Fruit fly (Drosophila melanogaster) whole organism, prepupa: Measurements from ENCODE around the gene cerv.
A peak's percentile ranks its signal among the peaks of the same experiment; 100 is the strongest.

Source experiments
- CG10631 ChIP-seq: fragments of 200-800 bp; sonication (Bioruptor generic); optimal IDR thresholded peaks from 2 replicates; lab custom pipeline; 2016; ENCODE audit warnings: missing biosample characterization, missing genetic modification characterization
- CG10669 ChIP-seq: fragments of 200-800 bp; sonication (Bioruptor generic); optimal IDR thresholded peaks from 3 replicates; lab custom pipeline; 2018; ENCODE audit warnings: missing biosample characterization, mild to moderate bottlenecking, missing genetic modification characterization, moderate library complexity
- CG11294 ChIP-seq: fragments of 200-800 bp; sonication (Bioruptor generic); IDR thresholded peaks from 2 replicates; pipeline ENCODE4 v1.3.6; 2022; ENCODE audit warnings: missing biosample characterization, missing genetic modification characterization
- CG11762 ChIP-seq: fragments of 200-800 bp; sonication (Bioruptor generic); optimal IDR thresholded peaks from 3 replicates; lab custom pipeline; 2016; ENCODE audit warnings: missing biosample characterization, missing genetic modification characterization; ENCODE audit not compliant: insufficient read depth
- CG15336 ChIP-seq: fragments of 200-800 bp; sonication (Bioruptor generic); IDR thresholded peaks from 2 replicates; pipeline ENCODE4 v1.3.6; 2022; ENCODE audit warnings: missing biosample characterization, missing genetic modification characterization
- CG1621 ChIP-seq: fragments of 200-800 bp; sonication (Bioruptor generic); optimal IDR thresholded peaks from 3 replicates; lab custom pipeline; 2018; ENCODE audit warnings: missing biosample characterization, mild to moderate bottlenecking, missing genetic modification characterization
- CG3032 ChIP-seq: fragments of 200-800 bp; optimal IDR thresholded peaks from 2 replicates; lab custom pipeline; 2019; ENCODE audit warnings: missing biosample characterization, mild to moderate bottlenecking, missing genetic modification characterization, moderate library complexity
- CG31627 ChIP-seq: fragments of 200-800 bp; sonication (Bioruptor generic); optimal IDR thresholded peaks from 3 replicates; lab custom pipeline; 2016; ENCODE audit warnings: missing biosample characterization, missing genetic modification characterization
- CG34406 ChIP-seq: fragments of 200-800 bp; sonication (Bioruptor generic); optimal IDR thresholded peaks from 3 replicates; lab custom pipeline; 2016; ENCODE audit warnings: missing biosample characterization, missing genetic modification characterization
- CG6163 ChIP-seq: fragments of 200-800 bp; sonication (Bioruptor generic); IDR thresholded peaks from 3 replicates; pipeline ENCODE4 v1.3.6; 2022; ENCODE audit warnings: missing biosample characterization, missing genetic modification characterization
- CG6276 ChIP-seq: fragments of 200-800 bp; sonication (Bioruptor generic); optimal IDR thresholded peaks from 2 replicates; lab custom pipeline; 2017; ENCODE audit warnings: missing biosample characterization, mild to moderate bottlenecking, missing genetic modification characterization
- CG6808 ChIP-seq: fragments of 200-800 bp; sonication (Bioruptor generic); optimal IDR thresholded peaks from 3 replicates; lab custom pipeline; 2017; ENCODE audit warnings: missing biosample characterization, missing genetic modification characterization, mild to moderate bottlenecking, moderate library complexity, missing genetic modification reagents
- CG6854 ChIP-seq: fragments of 200-800 bp; sonication (Bioruptor generic); optimal IDR thresholded peaks from 2 replicates; lab custom pipeline; 2017; ENCODE audit warnings: missing biosample characterization, mild to moderate bottlenecking, missing genetic modification characterization
- Eip78C ChIP-seq: fragments of 200-800 bp; sonication (Bioruptor generic); peaks from one replicate; lab custom pipeline; 2016; ENCODE audit warnings: missing biosample characterization, missing genetic modification characterization
- Ets96B ChIP-seq: fragments of 200-800 bp; optimal IDR thresholded peaks from 2 replicates; lab custom pipeline; 2019; ENCODE audit warnings: missing biosample characterization, mild to moderate bottlenecking, missing genetic modification characterization, moderate library complexity
- Hr38 ChIP-seq: sonication (Bioruptor generic); optimal IDR thresholded peaks from 2 replicates; lab custom pipeline; 2016; ENCODE audit warnings: missing biosample characterization, missing genetic modification characterization
- Hr4 ChIP-seq: fragments of 200-800 bp; sonication (Bioruptor generic); optimal IDR thresholded peaks from 3 replicates; lab custom pipeline; 2016; ENCODE audit warnings: missing biosample characterization, missing genetic modification characterization
- Met ChIP-seq: fragments of 200-800 bp; sonication (Bioruptor generic); optimal IDR thresholded peaks from 3 replicates; lab custom pipeline; 2016; ENCODE audit warnings: missing biosample characterization, missing genetic modification characterization
- Smox ChIP-seq: fragments of 200-800 bp; sonication (Bioruptor generic); optimal IDR thresholded peaks from 3 replicates; lab custom pipeline; 2016; ENCODE audit warnings: missing biosample characterization, missing genetic modification characterization
- Sox14 ChIP-seq: fragments of 200-800 bp; sonication (Bioruptor generic); optimal IDR thresholded peaks from 3 replicates; lab custom pipeline; 2016; ENCODE audit warnings: missing biosample characterization, missing genetic modification characterization
- achi ChIP-seq: fragments of 200-800 bp; sonication (Bioruptor generic); optimal IDR thresholded peaks from 3 replicates; lab custom pipeline; 2016; ENCODE audit warnings: missing biosample characterization, missing genetic modification characterization
- acj6 ChIP-seq: fragments of 200-800 bp; sonication (Bioruptor generic); optimal IDR thresholded peaks from 3 replicates; lab custom pipeline; 2016; ENCODE audit warnings: missing biosample characterization, missing genetic modification characterization
- dac ChIP-seq: fragments of 200-800 bp; sonication (Bioruptor generic); optimal IDR thresholded peaks from 2 replicates; lab custom pipeline; 2017; ENCODE audit warnings: missing biosample characterization, mild to moderate bottlenecking, missing genetic modification characterization
- eg ChIP-seq: fragments of 200-800 bp; sonication (Bioruptor generic); IDR thresholded peaks from 3 replicates; pipeline ENCODE4 v1.3.6; 2022; ENCODE audit warnings: missing biosample characterization, missing genetic modification characterization
- esn ChIP-seq: fragments of 200-800 bp; sonication (Bioruptor generic); optimal IDR thresholded peaks from 2 replicates; lab custom pipeline; 2016; ENCODE audit warnings: missing biosample characterization, mild to moderate bottlenecking, missing genetic modification characterization, moderate library complexity
- fd59A ChIP-seq: fragments of 200-800 bp; sonication (Bioruptor generic); optimal IDR thresholded peaks from 2 replicates; lab custom pipeline; 2017; ENCODE audit warnings: missing biosample characterization, mild to moderate bottlenecking, missing genetic modification characterization, missing genetic modification reagents
- fd85E ChIP-seq: fragments of 200-800 bp; sonication (Bioruptor generic); optimal IDR thresholded peaks from 3 replicates; lab custom pipeline; 2016; ENCODE audit warnings: missing biosample characterization, missing genetic modification characterization
- fkh ChIP-seq: fragments of 200-800 bp; sonication (Bioruptor generic); optimal IDR thresholded peaks from 3 replicates; lab custom pipeline; 2017; ENCODE audit warnings: missing biosample characterization, mild to moderate bottlenecking, missing genetic modification characterization, moderate library complexity
- net ChIP-seq: fragments of 200-800 bp; sonication (Bioruptor generic); optimal IDR thresholded peaks from 3 replicates; lab custom pipeline; 2016; ENCODE audit warnings: missing biosample characterization, missing genetic modification characterization
- pdm3 ChIP-seq: fragments of 200-800 bp; sonication (Bioruptor generic); optimal IDR thresholded peaks from 3 replicates; lab custom pipeline; 2016; ENCODE audit warnings: missing biosample characterization, missing genetic modification characterization
- salr ChIP-seq, 2 experiments: fragments of 200-800 bp; sonication (Bioruptor generic); optimal IDR thresholded peaks; 3 replicates each; lab custom pipeline; 2016 to 2018; ENCODE audit warnings: missing biosample characterization in 2 of 2, missing genetic modification characterization in 2 of 2, mild to moderate bottlenecking in 1 of 2
- ss ChIP-seq, 2 experiments: fragments of 200-800 bp; sonication (Bioruptor generic); optimal IDR thresholded peaks; 2 replicates in 1 of 2; 3 replicates in 1 of 2; lab custom pipeline; 2017 to 2018; ENCODE audit warnings: mild to moderate bottlenecking in 2 of 2, missing biosample characterization in 2 of 2, missing genetic modification characterization in 2 of 2, moderate library complexity in 1 of 2
- svp ChIP-seq: fragments of 200-800 bp; sonication (Bioruptor generic); peaks from one replicate; lab custom pipeline; 2016; ENCODE audit warnings: missing biosample characterization, missing genetic modification characterization
- topi ChIP-seq: fragments of 200-800 bp; sonication (Bioruptor generic); optimal IDR thresholded peaks from 3 replicates; lab custom pipeline; 2016; ENCODE audit warnings: missing biosample characterization, missing genetic modification characterization

Gene cerv

dm6 chrX:15530369-15530768 lies 47.6 kb downstream of the cerv start (continued):
- TF ChIP-seq ss (GFP tag; optimal IDR thresholded peaks at IDR 0.05; lab: Kevin White, UChicago) (no peak), eg (no peak), dac (GFP tag; lab: Kevin White, UChicago) (no peak), Sox14 (GFP tag; lab: Kevin White, UChicago) (peak; percentile 27), acj6 (GFP tag; lab: Kevin White, UChicago) (peak; percentile 31), CG10631 (peak; percentile 34), net (GFP tag; lab: Kevin White, UChicago) (no peak), Eip78C (peak; percentile 70), CG3032 (tag; lab: Kevin White, UChicago) (peak; percentile 45), CG15336 (GFP tag; lab: Robert Waterston, UW) (no peak), fd85E (GFP tag; lab: Kevin White, UChicago) (no peak), Hr4 (GFP tag; lab: Kevin White, UChicago) (no peak), CG11294 (no peak), CG11762 (GFP tag; lab: Kevin White, UChicago) (no peak), achi (GFP tag; lab: Kevin White, UChicago) (peak; percentile 39), CG6808 (GFP tag; lab: Kevin White, UChicago) (no peak), fd59A (no peak), pdm3 (GFP tag; lab: Kevin White, UChicago) (peak; percentile 52), salr (GFP tag; optimal IDR thresholded peaks at IDR 0.05; lab: Kevin White, UChicago) (no peak), esn (peak; percentile 58), CG31627 (GFP tag; lab: Kevin White, UChicago) (peak; percentile 40)

dm6 chrX:15529958-15530357 lies 48.0 kb downstream of the cerv start:
- TF ChIP-seq CG6276 (GFP tag; lab: Kevin White, UChicago), result no peak
- no peak for TF ChIP-seq Smox (GFP tag; lab: Kevin White, UChicago)
- no peak for TF ChIP-seq fd85E (GFP tag; lab: Kevin White, UChicago)
- peak; percentile 66 for TF ChIP-seq fkh
- TF ChIP-seq, all 60 proteins: peak for 1

dm6 chrX:15529197-15529596 lies 48.8 kb downstream of the cerv start:
- TF ChIP-seq svp (peak; percentile 53), CG6854 (GFP tag; lab: Kevin White, UChicago) (no peak), CG10631 (peak; percentile 4), CG3032 (tag; lab: Kevin White, UChicago) (peak; percentile 2), CG6163 (no peak), Eip78C (peak; percentile 54), ss (GFP tag; optimal IDR thresholded peaks at IDR 0.05; lab: Kevin White, UChicago) (peak in 1 of 2 experiments; percentile 10), fd59A (no peak), CG34406 (GFP tag; lab: Kevin White, UChicago) (peak; percentile 22), Ets96B (peak; percentile 28), acj6 (GFP tag; lab: Kevin White, UChicago) (peak; percentile 28), CG1621 (no peak), topi (GFP tag; lab: Kevin White, UChicago) (peak; percentile 5), CG10669 (GFP tag; lab: Kevin White, UChicago) (peak; percentile 7), Met (GFP tag; lab: Kevin White, UChicago) (peak; percentile 6), achi (GFP tag; lab: Kevin White, UChicago) (peak; percentile 21), Hr38 (GFP tag; lab: Kevin White, UChicago) (no peak)
